Fruit fly (Drosophila melanogaster) whole organism, embryonic: ENCODE results near the gene CG18302.
A peak's percentile ranks its signal among the peaks of the same experiment; 100 is the strongest.

Experiments
- CG10654 ChIP-seq: fragments of 200-800 bp; sonication (Bioruptor generic); optimal IDR thresholded peaks from 2 replicates; lab custom pipeline; 2016; ENCODE audit warnings: missing biosample characterization, missing genetic modification characterization
- CG12769 ChIP-seq: fragments of 200-800 bp; sonication (Bioruptor generic); optimal IDR thresholded peaks from 2 replicates; lab custom pipeline; 2019; ENCODE audit warnings: missing biosample characterization, mild to moderate bottlenecking, missing genetic modification characterization, moderate library complexity
- CG14441 ChIP-seq: fragments of 200-800 bp; sonication (Bioruptor generic); IDR thresholded peaks from 2 replicates; pipeline ENCODE4 v1.3.6; 2022; ENCODE audit warnings: missing biosample characterization, missing genetic modification characterization
- CG14860 ChIP-seq: fragments of 200-800 bp; sonication (Bioruptor generic); IDR thresholded peaks from 3 replicates; pipeline ENCODE4 v1.3.6; 2022; ENCODE audit warnings: missing biosample characterization, missing genetic modification characterization; ENCODE audit not compliant: partially characterized antibody
- CG1603 ChIP-seq: fragments of 200-800 bp; sonication (Bioruptor generic); optimal IDR thresholded peaks from 2 replicates; lab custom pipeline; 2019; ENCODE audit warnings: missing biosample characterization, mild to moderate bottlenecking, missing genetic modification characterization, moderate library complexity
- CG18262 ChIP-seq: fragments of 200-800 bp; optimal IDR thresholded peaks from 3 replicates; lab custom pipeline; 2019; ENCODE audit warnings: missing biosample characterization, mild to moderate bottlenecking, missing genetic modification characterization, moderate library complexity
- CG1832 ChIP-seq: fragments of 200-800 bp; sonication (Bioruptor generic); optimal IDR thresholded peaks from 2 replicates; lab custom pipeline; 2017; ENCODE audit warnings: missing biosample characterization, mild to moderate bottlenecking, missing genetic modification characterization, inconsistent platforms
- CG2712 ChIP-seq: fragments of 200-800 bp; optimal IDR thresholded peaks from 3 replicates; lab custom pipeline; 2019; ENCODE audit warnings: missing biosample characterization, mild to moderate bottlenecking, missing genetic modification characterization, moderate library complexity
- CG3838 ChIP-seq: fragments of 200-800 bp; sonication (Bioruptor generic); optimal IDR thresholded peaks from 3 replicates; lab custom pipeline; 2016; ENCODE audit warnings: missing biosample characterization, missing genetic modification characterization
- CG6765 ChIP-seq: fragments of 200-800 bp; sonication (Bioruptor generic); optimal IDR thresholded peaks from 3 replicates; lab custom pipeline; 2017; ENCODE audit warnings: missing biosample characterization, mild to moderate bottlenecking, missing genetic modification characterization
- CG7987 ChIP-seq: fragments of 200-800 bp; sonication (Bioruptor generic); optimal IDR thresholded peaks from 2 replicates; lab custom pipeline; 2018; ENCODE audit warnings: missing biosample characterization, mild to moderate bottlenecking, missing genetic modification characterization, moderate library complexity
- CG8281 ChIP-seq: fragments of 200-800 bp; sonication (Bioruptor generic); optimal IDR thresholded peaks from 2 replicates; lab custom pipeline; 2018; ENCODE audit warnings: missing biosample characterization, mild to moderate bottlenecking, missing genetic modification characterization, moderate library complexity
- CHES-1-like ChIP-seq: fragments of 200-800 bp; sonication (Bioruptor generic); optimal IDR thresholded peaks from 2 replicates; lab custom pipeline; 2016; ENCODE audit warnings: missing biosample characterization, missing genetic modification characterization
- Chrac-16 ChIP-seq: fragments of 200-800 bp; sonication (Bioruptor generic); optimal IDR thresholded peaks from 3 replicates; lab custom pipeline; 2016; ENCODE audit warnings: missing biosample characterization, missing genetic modification characterization
- CoRest ChIP-seq: fragments of 200-800 bp; sonication (Bioruptor generic); optimal IDR thresholded peaks from 3 replicates; lab custom pipeline; 2018; ENCODE audit warnings: missing biosample characterization, mild to moderate bottlenecking, missing genetic modification characterization, moderate library complexity
- Dfd ChIP-seq, 2 experiments: fragments of >200 bp; optimal IDR thresholded peaks; 2 replicates each; lab custom pipeline; 2017; ENCODE audit warnings: missing biosample characterization in 2 of 2, missing genetic modification characterization in 2 of 2
- Drgx ChIP-seq: fragments of 200-800 bp; sonication (Bioruptor generic); IDR thresholded peaks from 2 replicates; pipeline ENCODE4 v1.3.6; 2022; ENCODE audit warnings: missing biosample characterization, missing genetic modification characterization
- H15 ChIP-seq: fragments of 200-800 bp; sonication (Bioruptor generic); IDR thresholded peaks from 3 replicates; pipeline ENCODE4 v1.3.6; 2022; ENCODE audit warnings: missing biosample characterization, missing genetic modification characterization
- HLHmδ ChIP-seq: fragments of 200-800 bp; sonication (Bioruptor generic); optimal IDR thresholded peaks from 2 replicates; lab custom pipeline; 2018; ENCODE audit warnings: missing biosample characterization, mild to moderate bottlenecking, missing genetic modification characterization, moderate library complexity
- HmgD ChIP-seq: fragments of 200-800 bp; sonication (Bioruptor generic); optimal IDR thresholded peaks from 3 replicates; lab custom pipeline; 2016; ENCODE audit warnings: missing biosample characterization, missing genetic modification characterization
- Hmr ChIP-seq: fragments of 200-800 bp; sonication (Bioruptor generic); optimal IDR thresholded peaks from 3 replicates; lab custom pipeline; 2017; ENCODE audit warnings: mild to moderate bottlenecking, missing biosample characterization, missing genetic modification reagents, missing genetic modification characterization
- Meics ChIP-seq: fragments of 200-800 bp; sonication (Bioruptor generic); optimal IDR thresholded peaks from 2 replicates; lab custom pipeline; 2017; ENCODE audit warnings: missing biosample characterization, mild to moderate bottlenecking, missing genetic modification characterization
- Oaz ChIP-seq: fragments of 200-800 bp; sonication (Bioruptor generic); IDR thresholded peaks from 2 replicates; pipeline ENCODE4 v1.3.6; 2022; ENCODE audit warnings: missing biosample characterization, missing genetic modification characterization
- Rfx ChIP-seq: fragments of 200-800 bp; sonication (Bioruptor generic); IDR thresholded peaks from 2 replicates; pipeline ENCODE4 v1.3.6; 2022; ENCODE audit warnings: missing biosample characterization, missing genetic modification characterization
- Six4 ChIP-seq: fragments of 200-800 bp; sonication (Bioruptor generic); optimal IDR thresholded peaks from 2 replicates; lab custom pipeline; 2016; ENCODE audit warnings: missing biosample characterization, missing genetic modification characterization
- Taf1 ChIP-seq: fragments of 200-800 bp; sonication (Bioruptor generic); IDR thresholded peaks from 2 replicates; pipeline ENCODE4 v1.3.6; 2022; ENCODE audit warnings: missing biosample characterization, missing genetic modification characterization
- Vsx1 ChIP-seq: fragments of 200-800 bp; sonication (Bioruptor generic); optimal IDR thresholded peaks from 2 replicates; lab custom pipeline; 2017; ENCODE audit warnings: missing biosample characterization, mild to moderate bottlenecking, missing genetic modification characterization, missing genetic modification reagents
- ara ChIP-seq: fragments of 200-800 bp; sonication (Bioruptor generic); IDR thresholded peaks from 2 replicates; pipeline ENCODE4 v1.3.6; 2022; ENCODE audit warnings: missing biosample characterization, missing genetic modification characterization
- bigmax ChIP-seq: fragments of 200-800 bp; sonication (Bioruptor generic); optimal IDR thresholded peaks from 2 replicates; lab custom pipeline; 2018; ENCODE audit warnings: missing biosample characterization, mild to moderate bottlenecking, missing genetic modification characterization
- chn ChIP-seq: fragments of 200-800 bp; sonication (Bioruptor generic); optimal IDR thresholded peaks from 2 replicates; lab custom pipeline; 2016; ENCODE audit warnings: missing biosample characterization, missing genetic modification characterization
- da ChIP-seq: fragments of 200-800 bp; sonication (Bioruptor generic); optimal IDR thresholded peaks from 2 replicates; lab custom pipeline; 2016; ENCODE audit warnings: missing biosample characterization, missing genetic modification characterization
- esg ChIP-seq: fragments of 200-800 bp; sonication (Bioruptor generic); conservative IDR thresholded peaks from 2 replicates; pipeline ENCODE4 v1.3.6; 2022; ENCODE audit warnings: missing biosample characterization, missing genetic modification characterization
- exex ChIP-seq: fragments of 200-800 bp; sonication (Bioruptor generic); optimal IDR thresholded peaks from 4 replicates; lab custom pipeline; 2018; ENCODE audit warnings: missing biosample characterization, mild to moderate bottlenecking, missing genetic modification characterization, moderate library complexity
- fd64A ChIP-seq: fragments of 200-800 bp; sonication (Bioruptor generic); optimal IDR thresholded peaks from 3 replicates; lab custom pipeline; 2018; ENCODE audit warnings: missing biosample characterization, mild to moderate bottlenecking, missing genetic modification characterization
- grau ChIP-seq: fragments of 200-800 bp; optimal IDR thresholded peaks from 3 replicates; lab custom pipeline; 2019; ENCODE audit warnings: missing biosample characterization, mild to moderate bottlenecking, missing genetic modification characterization, moderate library complexity
- gsb ChIP-seq: fragments of 200-800 bp; sonication (Bioruptor generic); IDR thresholded peaks from 2 replicates; pipeline ENCODE4 v1.3.6; 2022; ENCODE audit warnings: missing biosample characterization, missing genetic modification characterization
- inv ChIP-seq: fragments of 200-800 bp; sonication (Bioruptor generic); IDR thresholded peaks from 2 replicates; pipeline ENCODE4 v1.3.6; 2022; ENCODE audit warnings: missing biosample characterization, missing genetic modification characterization; ENCODE audit not compliant: partially characterized antibody
- kay ChIP-seq: fragments of 200-800 bp; sonication (Bioruptor generic); optimal IDR thresholded peaks from 2 replicates; lab custom pipeline; 2016; ENCODE audit warnings: missing biosample characterization, missing genetic modification characterization
- lov ChIP-seq, 2 experiments: fragments of 200-800 bp in 1 of 2; fragments of >200 bp in 1 of 2; sonication (Bioruptor generic) in 1 of 2; IDR thresholded peaks in 1 of 2; optimal IDR thresholded peaks in 1 of 2; 2 replicates in 1 of 2; 3 replicates in 1 of 2; pipeline versions ENCODE4 v1.3.6 to Lab custom; 2017 to 2022; ENCODE audit warnings: missing biosample characterization in 1 of 2, missing genetic modification characterization in 1 of 2
- maf-S ChIP-seq: fragments of 200-800 bp; sonication (Bioruptor generic); optimal IDR thresholded peaks from 2 replicates; lab custom pipeline; 2016; ENCODE audit warnings: missing biosample characterization, missing genetic modification characterization
- mld ChIP-seq: fragments of 200-800 bp; sonication (Bioruptor generic); IDR thresholded peaks from 3 replicates; pipeline ENCODE4 v1.3.6; 2022; ENCODE audit warnings: missing biosample characterization, missing genetic modification characterization; ENCODE audit not compliant: partially characterized antibody
- sima ChIP-seq: fragments of 200-800 bp; sonication (Bioruptor generic); optimal IDR thresholded peaks from 2 replicates; lab custom pipeline; 2016; ENCODE audit warnings: missing biosample characterization, missing genetic modification characterization
- slp2 ChIP-seq: fragments of 200-800 bp; sonication (Bioruptor generic); optimal IDR thresholded peaks from 2 replicates; lab custom pipeline; 2016; ENCODE audit warnings: missing biosample characterization, missing genetic modification characterization
- sqz ChIP-seq: fragments of 200-800 bp; sonication (Bioruptor generic); optimal IDR thresholded peaks from 3 replicates; lab custom pipeline; 2018; ENCODE audit warnings: missing biosample characterization, mild to moderate bottlenecking, missing genetic modification characterization
- toy ChIP-seq: fragments of 200-800 bp; sonication (Bioruptor generic); IDR thresholded peaks from 2 replicates; pipeline ENCODE4 v1.3.6; 2022; ENCODE audit warnings: missing biosample characterization, missing genetic modification characterization
- tup ChIP-seq: fragments of 200-800 bp; sonication (Bioruptor generic); optimal IDR thresholded peaks from 2 replicates; lab custom pipeline; 2016; ENCODE audit warnings: missing biosample characterization, mild to moderate bottlenecking, missing genetic modification characterization, moderate library complexity
- tx ChIP-seq: fragments of 200-800 bp; sonication (Bioruptor generic); optimal IDR thresholded peaks from 2 replicates; lab custom pipeline; 2016; ENCODE audit warnings: missing biosample characterization, missing genetic modification characterization
- usp ChIP-seq: fragments of >200 bp; optimal IDR thresholded peaks from 2 replicates; lab custom pipeline; 2017; ENCODE audit warnings: missing biosample characterization, missing genetic modification characterization
- wdn ChIP-seq: fragments of 200-800 bp; sonication (Bioruptor generic); IDR thresholded peaks from 2 replicates; pipeline ENCODE4 v1.3.6; 2022; ENCODE audit warnings: missing biosample characterization, missing genetic modification characterization
- yki ChIP-seq: fragments of >200 bp; optimal IDR thresholded peaks from 3 replicates; lab custom pipeline; 2018

The CG18302 gene

dm6 chr2L:10517085-10517484 is 17.0 kb upstream of the CG18302 start, which contains the start of the genes Fatp1 and Lrr47 (continued):
- TF ChIP-seq bigmax (GFP tag; lab: Kevin White, UChicago) (no peak), H15 (GFP tag; lab: Robert Waterston, UW) (no peak), sqz (GFP tag; lab: Kevin White, UChicago) (peak; percentile 76), ara (no peak), CG14860 (GFP tag; lab: Robert Waterston, UW) (peak; percentile 76), Drgx (no peak), Chrac-16 (GFP tag; lab: Kevin White, UChicago) (no peak), mld (GFP tag; lab: Robert Waterston, UW) (peak; percentile 79; the same call in 1 of the 3 replicates), CG1603 (tag; lab: Kevin White, UChicago) (peak; percentile 4), CG1832 (GFP tag; lab: Kevin White, UChicago) (no peak), CG7987 (GFP tag; lab: Kevin White, UChicago) (no peak), CG8281 (no peak), grau (no peak), inv (GFP tag; lab: Robert Waterston, UW) (peak; percentile 87), Hmr (GFP tag; lab: Kevin White, UChicago) (no peak), CG6765 (GFP tag; lab: Kevin White, UChicago) (no peak), exex (tag; lab: Kevin White, UChicago) (no peak), lov (optimal IDR thresholded peaks at IDR 0.05; lab: Kevin White, UChicago) (no peak), lov (GFP tag; IDR thresholded peaks at IDR 0.05; lab: Robert Waterston, UW) (no peak)

dm6 chr2L:10519225-10519624 is 14.9 kb upstream of the CG18302 start:
- TF ChIP-seq da (GFP tag; lab: Kevin White, UChicago): no peak
- no peak for TF ChIP-seq toy (GFP tag; lab: Robert Waterston, UW)
- TF ChIP-seq CG14441 (GFP tag; lab: Robert Waterston, UW): peak; percentile 79
- TF ChIP-seq tx (GFP tag; lab: Kevin White, UChicago): no peak
- TF ChIP-seq CG3838: no peak
- no peak for TF ChIP-seq Dfd (GFP tag; optimal IDR thresholded peaks at IDR 0.05; lab: Kevin White, UChicago)
- TF ChIP-seq HLHmδ (GFP tag; lab: Kevin White, UChicago): no peak
- TF ChIP-seq tup (GFP tag; lab: Kevin White, UChicago): no peak
- TF ChIP-seq slp2 (GFP tag; lab: Kevin White, UChicago): no peak
- TF ChIP-seq maf-S (GFP tag; lab: Kevin White, UChicago): peak; percentile 16
- TF ChIP-seq wdn: peak; percentile 69
- peak; percentile 23 for TF ChIP-seq CHES-1-like
- TF ChIP-seq CG1603 (tag; lab: Kevin White, UChicago): peak; percentile 57
- no peak for TF ChIP-seq yki (lab: Kevin White, UChicago)
- TF ChIP-seq usp (GFP tag; lab: Kevin White, UChicago): no peak
- TF ChIP-seq esg (GFP tag; lab: Robert Waterston, UW): peak; percentile 71
- peak; percentile 29 for TF ChIP-seq Vsx1 (GFP tag; lab: Kevin White, UChicago)
- peak; percentile 69 for TF ChIP-seq Meics
- TF ChIP-seq CG12769 (tag; lab: Kevin White, UChicago): peak; percentile 80
- no peak for TF ChIP-seq HmgD (GFP tag; lab: Kevin White, UChicago)
- TF ChIP-seq chn (GFP tag; lab: Kevin White, UChicago): peak; percentile 20
- TF ChIP-seq mld (GFP tag; lab: Robert Waterston, UW): no peak
- TF ChIP-seq kay (GFP tag; lab: Kevin White, UChicago): no peak
- TF ChIP-seq Rfx: peak; percentile 79
- TF ChIP-seq Oaz (GFP tag; lab: Robert Waterston, UW): peak; percentile 73
- peak; percentile 53 for TF ChIP-seq CoRest (tag; lab: Kevin White, UChicago)
- TF ChIP-seq Taf1 (GFP tag; lab: Robert Waterston, UW): peak; percentile 26; the same call in 1 of the 2 replicates
- peak; percentile 62 for TF ChIP-seq CG2712
- no peak for TF ChIP-seq sima (GFP tag; lab: Kevin White, UChicago)
- TF ChIP-seq CG10654 (GFP tag; lab: Kevin White, UChicago): peak; percentile 14
- no peak for TF ChIP-seq Six4 (GFP tag; lab: Kevin White, UChicago)
- peak; percentile 45 for TF ChIP-seq CG18262 (tag; lab: Kevin White, UChicago)
- no peak for TF ChIP-seq fd64A
- TF ChIP-seq gsb (GFP tag; lab: Robert Waterston, UW): peak; percentile 55
